Worm (Caenorhabditis elegans) whole organism, L3 larva: ENCODE measurements around the gene F35E12.10.

ENCODE experiments used
- ceh-28 ChIP-seq: fragments of 150-350 bp; optimal IDR thresholded peaks from 2 replicates; lab custom pipeline; 2014; ENCODE audit warnings: missing biosample characterization, missing genetic modification reagents, missing genetic modification characterization
- elt-1 ChIP-seq: fragments of 150-350 bp; optimal IDR thresholded peaks from 2 replicates; lab custom pipeline; 2014; ENCODE audit warnings: missing biosample characterization, missing genetic modification characterization
- fkh-10 ChIP-seq: sonication (generic microtip); optimal IDR thresholded peaks from 2 replicates; lab custom pipeline; 2017; ENCODE audit warnings: missing biosample characterization, missing genetic modification reagents, missing genetic modification characterization
- fos-1 ChIP-seq: fragments of 150-350 bp; optimal IDR thresholded peaks from 2 replicates; lab custom pipeline; 2014; ENCODE audit warnings: missing biosample characterization, missing genetic modification characterization
- jun-1 ChIP-seq: fragments of 150-350 bp; optimal IDR thresholded peaks from 2 replicates; lab custom pipeline; 2014; ENCODE audit warnings: missing biosample characterization, missing genetic modification reagents, missing genetic modification characterization
- lin-39 ChIP-seq: fragments of 150-350 bp; optimal IDR thresholded peaks from 2 replicates; lab custom pipeline; 2018; ENCODE audit warnings: missing biosample characterization, missing genetic modification reagents, missing genetic modification characterization
- mdl-1 ChIP-seq: fragments of 150-350 bp; optimal IDR thresholded peaks from 2 replicates; lab custom pipeline; 2014; ENCODE audit warnings: missing biosample characterization, missing genetic modification characterization
- nhr-11 ChIP-seq: fragments of 150-350 bp; optimal IDR thresholded peaks from 2 replicates; lab custom pipeline; 2014; ENCODE audit warnings: missing biosample characterization, missing genetic modification characterization
- nhr-77 ChIP-seq: fragments of 150-350 bp; optimal IDR thresholded peaks from 2 replicates; lab custom pipeline; 2014; ENCODE audit warnings: missing biosample characterization, missing genetic modification characterization
- skn-1 ChIP-seq: fragments of 150-350 bp; optimal IDR thresholded peaks from 2 replicates; lab custom pipeline; 2014; ENCODE audit warnings: missing biosample characterization, missing genetic modification characterization
- snpc-4 ChIP-seq: fragments of 150-350 bp; optimal IDR thresholded peaks from 2 replicates; lab custom pipeline; 2014; ENCODE audit warnings: missing biosample characterization, missing genetic modification characterization
- tbx-2 ChIP-seq: sonication (generic microtip); optimal IDR thresholded peaks from 2 replicates; lab custom pipeline; 2016; ENCODE audit warnings: mild to moderate bottlenecking, missing genetic modification characterization, missing compliant biosample characterization
- zag-1 ChIP-seq: fragments of 150-350 bp; optimal IDR thresholded peaks from 2 replicates; lab custom pipeline; 2014; ENCODE audit warnings: missing biosample characterization, missing genetic modification characterization

ce11 chrV:13703960-13704359 lies 44.6 kb downstream of the F35E12.10 start, which contains the start of gene T01D3.3:
- TF ChIP-seq mdl-1 (tag; lab: Kevin White, UChicago) (no peak), nhr-77 (no peak), nhr-11 (no peak), fkh-10 (GFP tag; lab: Kevin White, UChicago) (no peak), ceh-28 (tag; lab: Kevin White, UChicago) (no peak), elt-1 (tag; lab: Kevin White, UChicago) (no peak), fos-1 (tag; lab: Kevin White, UChicago) (no peak), tbx-2 (no peak), skn-1 (tag; lab: Kevin White, UChicago) (no peak), jun-1 (tag; lab: Kevin White, UChicago) (no peak), lin-39 (tag; lab: Kevin White, UChicago) (no peak), snpc-4 (tag; lab: Kevin White, UChicago) (no peak), zag-1 (tag; lab: Kevin White, UChicago) (no peak)
